Fruit fly (Drosophila melanogaster): ENCODE results near the gene CG9692.

The CG9692 gene

DNA sequence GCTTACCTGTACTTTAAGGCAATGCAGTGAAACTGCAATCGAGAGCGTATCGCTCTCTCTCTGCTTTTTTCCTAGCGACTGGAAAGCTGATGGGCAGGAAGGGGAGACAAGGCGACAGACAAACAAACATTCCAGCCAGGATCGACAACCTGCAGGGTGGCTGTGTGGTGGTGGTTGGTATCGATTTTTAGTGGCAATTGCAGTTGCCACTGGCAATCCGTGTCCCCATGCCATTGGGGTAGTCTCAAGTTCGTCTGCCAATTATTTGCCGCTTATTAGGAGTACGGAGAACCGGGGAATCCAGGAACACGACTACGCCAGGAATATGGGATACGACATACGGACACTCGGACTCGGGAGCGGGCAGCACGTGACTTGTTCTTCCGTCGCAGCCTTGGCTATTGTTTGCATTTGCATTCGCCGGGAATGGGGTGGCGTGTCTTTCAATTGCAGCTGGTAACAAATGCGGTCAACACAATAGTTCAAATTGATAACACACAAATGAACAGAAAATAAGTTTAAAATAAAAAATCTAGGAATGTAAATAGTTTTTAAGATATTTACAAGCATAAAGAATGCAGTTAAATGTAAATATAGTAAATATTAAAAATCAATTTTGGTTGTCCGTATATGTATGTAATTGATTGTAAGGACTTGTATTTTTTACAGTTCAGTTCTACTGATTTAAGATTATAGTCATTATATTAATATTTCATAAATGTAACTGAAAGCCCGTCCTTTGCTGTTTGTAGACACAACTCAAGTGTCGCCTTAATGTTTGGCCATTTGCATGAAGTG is 42.0 kb downstream of the CG9692 start (continued):
- TF ChIP-seq MESR4 (GFP tag; optimal IDR thresholded peaks at IDR 0.05): no peak
- no peak for TF ChIP-seq CHES-1-like (GFP tag; optimal IDR thresholded peaks at IDR 0.05)
- no peak for TF ChIP-seq crp (GFP tag; optimal IDR thresholded peaks at IDR 0.05)
- TF ChIP-seq tll (GFP tag; optimal IDR thresholded peaks at IDR 0.05): no peak
- no peak for TF ChIP-seq NFAT (GFP tag; IDR thresholded peaks at IDR 0.05)
- no peak for TF ChIP-seq nau (GFP tag; optimal IDR thresholded peaks at IDR 0.05)
- no peak for TF ChIP-seq CG17612 (GFP tag; IDR thresholded peaks at IDR 0.05)
- no peak for TF ChIP-seq NC2β (GFP tag; optimal IDR thresholded peaks at IDR 0.05)
- no peak for TF ChIP-seq ham (GFP tag; IDR thresholded peaks at IDR 0.05)
- no peak for TF ChIP-seq Xrp1 (GFP tag; IDR thresholded peaks at IDR 0.05)
- no peak for TF ChIP-seq CG4360 (GFP tag; IDR thresholded peaks at IDR 0.05)
- no peak for TF ChIP-seq Oli (tag; optimal IDR thresholded peaks at IDR 0.05)
- no peak for TF ChIP-seq Stat92E (GFP tag; optimal IDR thresholded peaks at IDR 0.05)
- TF ChIP-seq maf-S (GFP tag; optimal IDR thresholded peaks at IDR 0.05): no peak
- no peak for TF ChIP-seq CG15011 (GFP tag; optimal IDR thresholded peaks at IDR 0.05)
- TF ChIP-seq CG2678 (tag; optimal IDR thresholded peaks at IDR 0.05): peak; percentile 54
- TF ChIP-seq cwo (GFP tag; optimal IDR thresholded peaks at IDR 0.05): no peak
- TF ChIP-seq CG17829 (tag; optimal IDR thresholded peaks at IDR 0.05): peak; percentile 13
- no peak for TF ChIP-seq abd-A (tag; optimal IDR thresholded peaks at IDR 0.05)
- no peak for TF ChIP-seq CG11723 (GFP tag; optimal IDR thresholded peaks at IDR 0.05)
- no peak for TF ChIP-seq slou (GFP tag; optimal IDR thresholded peaks at IDR 0.05)
- TF ChIP-seq pros (GFP tag; optimal IDR thresholded peaks at IDR 0.05): peak; percentile 59
- peak; percentile 49 for TF ChIP-seq CG18262 (tag; optimal IDR thresholded peaks at IDR 0.05)
- TF ChIP-seq trem (tag; optimal IDR thresholded peaks at IDR 0.05): peak; percentile 47
- TF ChIP-seq hkb (optimal IDR thresholded peaks at IDR 0.05): no peak
- TF ChIP-seq hkb (GFP tag; IDR thresholded peaks at IDR 0.05): no peak
- no peak for TF ChIP-seq odd (GFP tag; optimal IDR thresholded peaks at IDR 0.05)
- no peak for TF ChIP-seq nerfin-2 (GFP tag; IDR thresholded peaks at IDR 0.05; ENCODE audit: partially characterized antibody)
- TF ChIP-seq seq (GFP tag; IDR thresholded peaks at IDR 0.05): peak; percentile 32; the same call in 1 of the 2 replicates
- TF ChIP-seq Blimp-1 (GFP tag; optimal IDR thresholded peaks at IDR 0.05): peak; percentile 64
- TF ChIP-seq lola (GFP tag; optimal IDR thresholded peaks at IDR 0.05): peak in 1 of 3 experiments; percentile 9
- TF ChIP-seq CG3407 (GFP tag; optimal IDR thresholded peaks at IDR 0.05): no peak
- no peak for TF ChIP-seq CG7745 (tag; optimal IDR thresholded peaks at IDR 0.05)
- TF ChIP-seq CG7786 (GFP tag; optimal IDR thresholded peaks at IDR 0.05): no peak
- peak; percentile 10 for TF ChIP-seq Ssrp (tag; optimal IDR thresholded peaks at IDR 0.05)
- 0 out of 2 replicates have a peak, but pooled peaks have one; percentile 17 for TF ChIP-seq CG31441 (GFP tag; IDR thresholded peaks at IDR 0.05)
- TF ChIP-seq Hr78 (GFP tag; optimal IDR thresholded peaks at IDR 0.05): no peak
- TF ChIP-seq Optix (GFP tag; IDR thresholded peaks at IDR 0.05): no peak
- no peak for TF ChIP-seq sd (tag; optimal IDR thresholded peaks at IDR 0.05)
- no peak for TF ChIP-seq Tbp (GFP tag; optimal IDR thresholded peaks at IDR 0.05)
- peak; percentile 6 for TF ChIP-seq D19A (tag; optimal IDR thresholded peaks at IDR 0.05)
- TF ChIP-seq CG17186 (GFP tag; optimal IDR thresholded peaks at IDR 0.05): no peak
- TF ChIP-seq CG10431 (GFP tag; optimal IDR thresholded peaks at IDR 0.05): no peak
- no peak for TF ChIP-seq CG9817 (tag; optimal IDR thresholded peaks at IDR 0.05)
- no peak for TF ChIP-seq D (optimal IDR thresholded peaks at IDR 0.05)
- TF ChIP-seq D (GFP tag; optimal IDR thresholded peaks at IDR 0.05): peak; percentile 29
- TF ChIP-seq Atf6 (GFP tag; IDR thresholded peaks at IDR 0.05): no peak
- TF ChIP-seq CG14667 (GFP tag; IDR thresholded peaks at IDR 0.05): no peak

Data from whole organism, embryonic.